Worm (Caenorhabditis elegans): ENCODE results near the gene rfc-1.

ce11 chrV:14658131-14658530, 12.4 kb upstream of the rfc-1 start, which contains the start of gene slc-25A29:
- TF ChIP-seq nhr-76 (tag; optimal IDR thresholded peaks at IDR 0.05) (no peak), ama-1 (optimal IDR thresholded peaks at IDR 0.05) (no peak), nfya-1 (tag; optimal IDR thresholded peaks at IDR 0.05; ENCODE audit: insufficient read depth) (no peak), nhr-67 (tag; optimal IDR thresholded peaks at IDR 0.05) (no peak), elt-2 (tag; optimal IDR thresholded peaks at IDR 0.05) (no peak), ceh-9 (tag; optimal IDR thresholded peaks at IDR 0.05) (no peak), snpc-4 (tag; optimal IDR thresholded peaks at IDR 0.05) (no peak), fkh-10 (GFP tag; optimal IDR thresholded peaks at IDR 0.05) (no peak)

Data from whole organism, L3 larva.